Worm (Caenorhabditis elegans) whole organism, mixed stage, embryonic: ENCODE measurements around the gene sri-1.

Experiments used
- blmp-1 ChIP-seq: fragments of 150-350 bp; optimal IDR thresholded peaks from 2 replicates; lab custom pipeline; 2014; ENCODE audit warnings: missing biosample characterization, missing genetic modification characterization
- ceh-39 ChIP-seq: fragments of 150-350 bp; optimal IDR thresholded peaks from 2 replicates; lab custom pipeline; 2014; ENCODE audit warnings: missing biosample characterization, missing genetic modification characterization
- cnd-1 ChIP-seq: fragments of 200-800 bp; sonication (Bioruptor generic); optimal IDR thresholded peaks from 2 replicates; lab custom pipeline; 2018; ENCODE audit warnings: mild to moderate bottlenecking, missing genetic modification characterization, missing compliant biosample characterization
- hlh-1 ChIP-seq: fragments of 150-350 bp; optimal IDR thresholded peaks from 2 replicates; lab custom pipeline; 2014; ENCODE audit warnings: missing biosample characterization, missing genetic modification reagents, missing genetic modification characterization
- lin-13 ChIP-seq: fragments of 150-350 bp; optimal IDR thresholded peaks from 2 replicates; lab custom pipeline; 2014; ENCODE audit warnings: missing biosample characterization, missing genetic modification characterization
- nhr-12 ChIP-seq: fragments of 150-350 bp; optimal IDR thresholded peaks from 2 replicates; lab custom pipeline; 2014; ENCODE audit warnings: missing biosample characterization, missing genetic modification characterization
- nhr-237 ChIP-seq: fragments of 150-350 bp; optimal IDR thresholded peaks from 2 replicates; lab custom pipeline; 2014; ENCODE audit warnings: missing biosample characterization, missing genetic modification characterization
- nhr-28 ChIP-seq: fragments of 150-350 bp; optimal IDR thresholded peaks from 2 replicates; lab custom pipeline; 2014; ENCODE audit warnings: missing biosample characterization, missing genetic modification characterization
- sem-2 ChIP-seq: fragments of 200-800 bp; sonication (Bioruptor generic); optimal IDR thresholded peaks from 2 replicates; lab custom pipeline; 2018; ENCODE audit warnings: mild to moderate bottlenecking, missing genetic modification characterization, missing compliant biosample characterization
- snpc-4 ChIP-seq: fragments of 150-350 bp; optimal IDR thresholded peaks from 2 replicates; lab custom pipeline; 2014; ENCODE audit warnings: missing biosample characterization, missing genetic modification characterization
- unc-62 ChIP-seq: fragments of 150-350 bp; optimal IDR thresholded peaks from 2 replicates; lab custom pipeline; 2014; ENCODE audit warnings: missing biosample characterization, missing genetic modification reagents, missing genetic modification characterization
- ztf-11 ChIP-seq: fragments of 150-350 bp; optimal IDR thresholded peaks from 2 replicates; lab custom pipeline; 2014; ENCODE audit warnings: missing biosample characterization, missing genetic modification characterization

ce11 chrV:15969653-15970052 lies 2.2 kb upstream of the sri-1 start, which contains the start of gene F36G9.7:
- TF ChIP-seq ceh-39 (tag; lab: Kevin White, UChicago) = no peak
- no peak for TF ChIP-seq nhr-28 (tag; lab: Kevin White, UChicago)
- no peak for TF ChIP-seq lin-13
- TF ChIP-seq nhr-237 (tag; lab: Kevin White, UChicago) = no peak
- no peak for TF ChIP-seq snpc-4
- TF ChIP-seq blmp-1 (tag; lab: Kevin White, UChicago) = no peak
- TF ChIP-seq ztf-11 (tag; lab: Kevin White, UChicago) = no peak
- no peak for TF ChIP-seq sem-2
- no peak for TF ChIP-seq unc-62
- TF ChIP-seq cnd-1 = no peak
- TF ChIP-seq nhr-12 (tag; lab: Kevin White, UChicago) = no peak
- no peak for TF ChIP-seq hlh-1
